Fruit fly (Drosophila melanogaster) whole organism, wandering third instar larva: ENCODE data around the gene Cpr76Ba.

ENCODE experiments used
- Dfd ChIP-seq: fragments of >200 bp; optimal IDR thresholded peaks from 2 replicates; lab custom pipeline; 2017; ENCODE audit warnings: missing biosample characterization, missing genetic modification characterization
- Jra ChIP-seq: sonication (Bioruptor generic); optimal IDR thresholded peaks from 2 replicates; lab custom pipeline; 2016; ENCODE audit warnings: missing biosample characterization, missing genetic modification characterization
- Rel ChIP-seq, 2 experiments: fragments of 200-800 bp; sonication (Bioruptor generic) in 1 of 2; optimal IDR thresholded peaks; 2 replicates in 1 of 2; 3 replicates in 1 of 2; lab custom pipeline; 2016 to 2019; ENCODE audit warnings: mild to moderate bottlenecking in 2 of 2, missing biosample characterization in 2 of 2, missing genetic modification characterization in 2 of 2, moderate library complexity in 1 of 2
- brk ChIP-seq: fragments of 200-800 bp; sonication (Bioruptor generic); optimal IDR thresholded peaks from 2 replicates; lab custom pipeline; 2016; ENCODE audit warnings: missing biosample characterization, mild to moderate bottlenecking, missing genetic modification characterization
- ey ChIP-seq: fragments of 200-800 bp; sonication (Bioruptor generic); optimal IDR thresholded peaks from 2 replicates; lab custom pipeline; 2016; ENCODE audit warnings: missing biosample characterization, missing genetic modification characterization
- fru ChIP-seq: fragments of 200-800 bp; sonication (Bioruptor generic); optimal IDR thresholded peaks from 3 replicates; lab custom pipeline; 2016; ENCODE audit warnings: missing biosample characterization, mild to moderate bottlenecking, missing genetic modification characterization
- jim ChIP-seq: fragments of 175-275, 200-325 bp; sonication (Bioruptor generic); optimal IDR thresholded peaks from 2 replicates; lab custom pipeline; 2016; ENCODE audit warnings: missing biosample characterization, mild to moderate bottlenecking, missing genetic modification characterization
- pan ChIP-seq: fragments of >200 bp; optimal IDR thresholded peaks from 2 replicates; lab custom pipeline; 2017
- psq ChIP-seq: fragments of 200-800 bp; sonication (Bioruptor generic); optimal IDR thresholded peaks from 3 replicates; lab custom pipeline; 2017; ENCODE audit warnings: missing biosample characterization, mild to moderate bottlenecking, missing genetic modification characterization, moderate library complexity
- rgr ChIP-seq: fragments of 200-800 bp; sonication (Bioruptor generic); optimal IDR thresholded peaks from 3 replicates; lab custom pipeline; 2016; ENCODE audit warnings: missing biosample characterization, mild to moderate bottlenecking, missing genetic modification characterization
- tai ChIP-seq: sonication (Bioruptor generic); optimal IDR thresholded peaks from 2 replicates; lab custom pipeline; 2016; ENCODE audit warnings: missing biosample characterization, missing genetic modification characterization
- usp ChIP-seq: fragments of >200 bp; optimal IDR thresholded peaks from 2 replicates; lab custom pipeline; 2017; ENCODE audit warnings: missing biosample characterization, missing genetic modification characterization

DNA sequence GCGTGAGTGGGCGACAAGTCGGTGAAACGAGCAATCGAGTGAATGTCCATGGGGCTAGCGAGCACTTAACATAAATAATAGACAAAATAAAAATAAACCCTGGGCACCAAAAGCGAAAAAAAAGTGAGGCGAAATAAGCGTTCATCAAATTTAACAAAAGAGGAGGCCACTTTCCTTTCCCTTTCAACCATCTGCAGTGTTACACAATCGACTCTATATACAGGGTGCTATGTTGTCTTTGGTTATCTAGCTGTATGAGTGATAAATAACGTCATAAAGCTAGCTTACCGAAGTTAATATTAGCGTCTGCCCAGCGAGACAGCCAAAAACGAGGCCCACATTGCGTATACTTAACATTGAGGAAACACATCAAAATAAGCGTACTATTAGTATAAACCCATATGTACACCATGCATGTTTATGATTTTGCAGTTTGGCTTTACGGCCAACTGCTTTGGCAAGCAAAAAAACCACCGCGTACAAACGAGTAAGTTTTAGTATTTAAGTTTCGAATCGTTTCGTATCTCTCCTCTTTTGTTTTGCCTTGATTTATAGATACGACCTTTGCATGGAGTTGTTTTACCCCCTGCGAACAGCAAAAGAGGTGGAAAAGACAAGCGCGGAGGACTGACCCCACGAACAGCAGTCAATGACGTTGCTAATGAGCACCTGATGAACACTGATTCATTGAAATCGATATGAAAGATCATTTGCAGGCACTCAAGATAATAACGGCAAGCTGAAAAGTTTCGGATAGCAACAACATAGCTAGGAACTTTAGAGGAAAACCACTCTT is 47.0 kb upstream of the Cpr76Ba start:
- TF ChIP-seq brk (GFP tag; lab: Kevin White, UChicago): no peak
- TF ChIP-seq psq: no peak
- TF ChIP-seq tai (GFP tag; lab: Kevin White, UChicago): no peak
- no peak for TF ChIP-seq ey
- TF ChIP-seq Dfd: no peak
- no peak for TF ChIP-seq usp (GFP tag; lab: Kevin White, UChicago)
- TF ChIP-seq rgr (GFP tag; lab: Kevin White, UChicago): no peak
- no peak for TF ChIP-seq fru (GFP tag; lab: Kevin White, UChicago)
- no peak for TF ChIP-seq Jra (GFP tag; lab: Kevin White, UChicago)
- TF ChIP-seq Rel (GFP tag; optimal IDR thresholded peaks at IDR 0.05; lab: Kevin White, UChicago): no peak
- no peak for TF ChIP-seq Rel (tag; optimal IDR thresholded peaks at IDR 0.05; lab: Kevin White, UChicago)
- TF ChIP-seq pan (lab: Kevin White, UChicago): no peak
- no peak for TF ChIP-seq jim
